Worm (Caenorhabditis elegans) whole organism, late embryonic: ENCODE results near the gene T28H11.7.

Experiments
- F13H6.1 ChIP-seq: sonication (generic microtip); optimal IDR thresholded peaks from 2 replicates; lab custom pipeline; 2016; ENCODE audit warnings: missing genetic modification characterization, missing compliant biosample characterization
- K02D7.2 ChIP-seq: sonication (generic microtip); optimal IDR thresholded peaks from 2 replicates; lab custom pipeline; 2017; ENCODE audit warnings: mild to moderate bottlenecking, missing genetic modification characterization, missing compliant biosample characterization
- elt-2 ChIP-seq: sonication (generic microtip); optimal IDR thresholded peaks from 2 replicates; lab custom pipeline; 2016; ENCODE audit warnings: missing genetic modification reagents, missing genetic modification characterization, missing compliant biosample characterization
- ets-4 ChIP-seq: sonication (generic microtip); optimal IDR thresholded peaks from 2 replicates; lab custom pipeline; 2016; ENCODE audit warnings: missing genetic modification characterization, missing compliant biosample characterization
- eyg-1 ChIP-seq: sonication (generic microtip); optimal IDR thresholded peaks from 2 replicates; lab custom pipeline; 2016; ENCODE audit warnings: missing genotype, missing genetic modification characterization, missing compliant biosample characterization
- hlh-13 ChIP-seq: fragments of 200-800 bp; sonication (Bioruptor generic); optimal IDR thresholded peaks from 2 replicates; lab custom pipeline; 2018; ENCODE audit warnings: mild to moderate bottlenecking, missing genetic modification characterization, missing compliant biosample characterization
- nfya-1 ChIP-seq: sonication (generic microtip); optimal IDR thresholded peaks from 2 replicates; lab custom pipeline; 2017; ENCODE audit warnings: missing genetic modification characterization, mild to moderate bottlenecking, missing compliant biosample characterization, antibody characterized with exemption, moderate library complexity
- nhr-232 ChIP-seq: sonication (generic microtip); optimal IDR thresholded peaks from 2 replicates; lab custom pipeline; 2016; ENCODE audit warnings: missing genetic modification characterization, missing compliant biosample characterization
- rnt-1 ChIP-seq: sonication (generic microtip); optimal IDR thresholded peaks from 2 replicates; lab custom pipeline; 2016; ENCODE audit warnings: missing genetic modification characterization, missing compliant biosample characterization
- sox-4 ChIP-seq: sonication (generic microtip); optimal IDR thresholded peaks from 2 replicates; lab custom pipeline; 2017; ENCODE audit warnings: mild to moderate bottlenecking, missing genetic modification characterization, inconsistent platforms, missing compliant biosample characterization
- ttx-3 ChIP-seq: sonication (generic microtip); optimal IDR thresholded peaks from 2 replicates; lab custom pipeline; 2016; ENCODE audit warnings: missing genetic modification reagents, missing genetic modification characterization, missing compliant biosample characterization

DNA sequence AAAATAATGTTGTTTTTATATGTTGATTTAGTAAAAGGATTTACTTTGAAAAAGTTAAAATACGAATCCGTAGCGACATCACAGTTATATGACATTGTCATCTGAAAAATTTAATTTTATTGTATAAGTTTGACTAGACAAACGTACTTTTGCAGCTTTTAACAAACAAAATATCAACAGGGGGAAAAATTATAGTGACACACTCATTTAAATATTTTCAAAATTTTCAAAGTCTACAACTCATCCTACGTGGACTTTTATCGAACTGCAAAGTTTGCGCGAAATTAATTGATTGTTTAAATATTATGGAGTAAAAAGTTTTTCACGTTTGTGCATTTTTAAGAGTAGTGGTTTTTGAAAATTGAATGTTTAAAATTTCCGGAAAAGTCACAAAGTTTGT lies 8.7 kb upstream of the T28H11.7 start, which contains the start of gene C09B9.85:
- TF ChIP-seq F13H6.1 (tag; lab: Kevin White, UChicago), result no peak
- TF ChIP-seq sox-4 (tag; lab: Kevin White, UChicago), result no peak
- no peak for TF ChIP-seq nfya-1 (tag; lab: Kevin White, UChicago)
- TF ChIP-seq hlh-13 (GFP tag; lab: Kevin White, UChicago), result no peak
- TF ChIP-seq ets-4 (tag; lab: Kevin White, UChicago), result no peak
- TF ChIP-seq eyg-1, result no peak
- no peak for TF ChIP-seq elt-2 (tag; lab: Kevin White, UChicago)
- TF ChIP-seq K02D7.2 (tag; lab: Kevin White, UChicago), result no peak
- TF ChIP-seq ttx-3 (tag; lab: Kevin White, UChicago), result no peak
- TF ChIP-seq nhr-232 (tag; lab: Kevin White, UChicago), result no peak
- TF ChIP-seq rnt-1, result no peak
